Fruit fly (Drosophila melanogaster) whole organism, wandering third instar larva: ENCODE results near the gene VhaM9.7-d.

ENCODE experiments used
- Abd-B ChIP-seq: fragments of >200 bp; optimal IDR thresholded peaks from 2 replicates; lab custom pipeline; 2017; ENCODE audit warnings: missing biosample characterization, missing genetic modification characterization
- CG32264 ChIP-seq: fragments of 200-800 bp; sonication (Bioruptor generic); optimal IDR thresholded peaks from 2 replicates; lab custom pipeline; 2016; ENCODE audit warnings: missing biosample characterization, missing genetic modification characterization
- CG9705 ChIP-seq: fragments of 200-800 bp; sonication (Bioruptor generic); optimal IDR thresholded peaks from 2 replicates; lab custom pipeline; 2018; ENCODE audit warnings: missing biosample characterization, mild to moderate bottlenecking, missing genetic modification characterization
- CrebA ChIP-seq: fragments of 200-800 bp; sonication (Bioruptor generic); optimal IDR thresholded peaks from 2 replicates; lab custom pipeline; 2016; ENCODE audit warnings: missing biosample characterization, mild to moderate bottlenecking, missing genetic modification characterization, borderline replicate concordance
- Dfd ChIP-seq: fragments of >200 bp; optimal IDR thresholded peaks from 2 replicates; lab custom pipeline; 2017; ENCODE audit warnings: missing biosample characterization, missing genetic modification characterization
- Dif ChIP-seq: fragments of 200-275, 200-300 bp; sonication (Bioruptor generic); optimal IDR thresholded peaks from 2 replicates; lab custom pipeline; 2018; ENCODE audit warnings: missing biosample characterization, missing genetic modification characterization; ENCODE audit not compliant: partially characterized antibody
- GATAd ChIP-seq: sonication (Bioruptor generic); optimal IDR thresholded peaks from 2 replicates; lab custom pipeline; 2016; ENCODE audit warnings: missing biosample characterization, missing genetic modification characterization
- HLH106 ChIP-seq: fragments of 200-800 bp; optimal IDR thresholded peaks from 3 replicates; lab custom pipeline; 2019; ENCODE audit warnings: missing biosample characterization, mild to moderate bottlenecking, missing genetic modification characterization, moderate library complexity
- Hnf4 ChIP-seq: fragments of 200-800 bp; sonication (Bioruptor generic); optimal IDR thresholded peaks from 2 replicates; lab custom pipeline; 2016; ENCODE audit warnings: missing biosample characterization, mild to moderate bottlenecking, missing genetic modification characterization
- Hr78 ChIP-seq: fragments of >200 bp; optimal IDR thresholded peaks from 2 replicates; lab custom pipeline; 2017; ENCODE audit warnings: missing biosample characterization, missing genetic modification characterization
- Hr83 ChIP-seq: fragments of 200-300 bp; sonication (Bioruptor generic); optimal IDR thresholded peaks from 2 replicates; lab custom pipeline; 2016; ENCODE audit warnings: missing biosample characterization, mild to moderate bottlenecking, missing genetic modification characterization, moderate library complexity; ENCODE audit not compliant: poor library complexity, severe bottlenecking
- Jra ChIP-seq: sonication (Bioruptor generic); optimal IDR thresholded peaks from 2 replicates; lab custom pipeline; 2016; ENCODE audit warnings: missing biosample characterization, missing genetic modification characterization
- Mio ChIP-seq: sonication (Bioruptor generic); optimal IDR thresholded peaks from 2 replicates; lab custom pipeline; 2016; ENCODE audit warnings: missing biosample characterization, missing genetic modification characterization
- Myc ChIP-seq: fragments of >200 bp; optimal IDR thresholded peaks from 2 replicates; lab custom pipeline; 2017
- N ChIP-seq: fragments of >200 bp; optimal IDR thresholded peaks from 2 replicates; lab custom pipeline; 2018; ENCODE audit warnings: missing biosample characterization, missing external identifiers, missing genetic modification characterization
- OdsH ChIP-seq: fragments of 200-800 bp; sonication (Bioruptor generic); optimal IDR thresholded peaks from 2 replicates; lab custom pipeline; 2016; ENCODE audit warnings: missing biosample characterization, mild to moderate bottlenecking, missing genetic modification characterization
- Rel ChIP-seq, 2 experiments: fragments of 200-800 bp; sonication (Bioruptor generic) in 1 of 2; optimal IDR thresholded peaks; 2 replicates in 1 of 2; 3 replicates in 1 of 2; lab custom pipeline; 2016 to 2019; ENCODE audit warnings: mild to moderate bottlenecking in 2 of 2, missing biosample characterization in 2 of 2, missing genetic modification characterization in 2 of 2, moderate library complexity in 1 of 2
- Sp1 ChIP-seq: fragments of 200-800 bp; sonication (Bioruptor generic); optimal IDR thresholded peaks from 3 replicates; lab custom pipeline; 2019; ENCODE audit warnings: missing biosample characterization, mild to moderate bottlenecking, missing genetic modification characterization, moderate library complexity
- Vsx2 ChIP-seq: fragments of 200-300, 225-300 bp; sonication (Bioruptor generic); optimal IDR thresholded peaks from 2 replicates; lab custom pipeline; 2018; ENCODE audit warnings: missing biosample characterization, missing genetic modification characterization; ENCODE audit not compliant: partially characterized antibody
- br ChIP-seq: fragments of 200-800 bp; sonication (Bioruptor generic); optimal IDR thresholded peaks from 2 replicates; lab custom pipeline; 2016; ENCODE audit warnings: missing biosample characterization, missing genetic modification characterization
- brk ChIP-seq: fragments of 200-800 bp; sonication (Bioruptor generic); optimal IDR thresholded peaks from 2 replicates; lab custom pipeline; 2016; ENCODE audit warnings: missing biosample characterization, mild to moderate bottlenecking, missing genetic modification characterization
- dl ChIP-seq, 2 experiments: fragments of 175-275, 200-275 bp in 1 of 2; fragments of 200-275 bp in 1 of 2; sonication (Bioruptor generic); optimal IDR thresholded peaks; lab custom pipeline; 2018; ENCODE audit warnings: mild to moderate bottlenecking in 2 of 2, missing biosample characterization in 2 of 2, missing genetic modification characterization in 2 of 2, moderate library complexity in 2 of 2; ENCODE audit not compliant: partially characterized antibody in 2 of 2, insufficient read depth in 1 of 2
- dmrt93B ChIP-seq: fragments of 200-800 bp; sonication (Bioruptor generic); optimal IDR thresholded peaks from 2 replicates; lab custom pipeline; 2018; ENCODE audit warnings: missing biosample characterization, mild to moderate bottlenecking, missing genetic modification characterization
- dsf ChIP-seq: sonication (Bioruptor generic); optimal IDR thresholded peaks from 2 replicates; lab custom pipeline; 2016; ENCODE audit warnings: missing biosample characterization, missing genetic modification characterization, borderline replicate concordance
- ey ChIP-seq: fragments of 200-800 bp; sonication (Bioruptor generic); optimal IDR thresholded peaks from 2 replicates; lab custom pipeline; 2016; ENCODE audit warnings: missing biosample characterization, missing genetic modification characterization
- foxo ChIP-seq, 2 experiments: fragments of 200-800 bp; sonication (Bioruptor generic); optimal IDR thresholded peaks; 2 replicates in 1 of 2; 3 replicates in 1 of 2; lab custom pipeline; 2016 to 2017; ENCODE audit warnings: missing biosample characterization in 2 of 2, missing genetic modification characterization in 2 of 2
- fru ChIP-seq: fragments of 200-800 bp; sonication (Bioruptor generic); optimal IDR thresholded peaks from 3 replicates; lab custom pipeline; 2016; ENCODE audit warnings: missing biosample characterization, mild to moderate bottlenecking, missing genetic modification characterization
- h ChIP-seq: fragments of 200-800 bp; sonication (Bioruptor generic); optimal IDR thresholded peaks from 3 replicates; lab custom pipeline; 2016; ENCODE audit warnings: missing biosample characterization, mild to moderate bottlenecking, missing genetic modification characterization
- jim ChIP-seq: fragments of 175-275, 200-325 bp; sonication (Bioruptor generic); optimal IDR thresholded peaks from 2 replicates; lab custom pipeline; 2016; ENCODE audit warnings: missing biosample characterization, mild to moderate bottlenecking, missing genetic modification characterization
- lola ChIP-seq: fragments of >200 bp; optimal IDR thresholded peaks from 2 replicates; lab custom pipeline; 2017; ENCODE audit warnings: missing biosample characterization, missing genetic modification characterization
- pan ChIP-seq: fragments of >200 bp; optimal IDR thresholded peaks from 2 replicates; lab custom pipeline; 2017
- psq ChIP-seq: fragments of 200-800 bp; sonication (Bioruptor generic); optimal IDR thresholded peaks from 3 replicates; lab custom pipeline; 2017; ENCODE audit warnings: missing biosample characterization, mild to moderate bottlenecking, missing genetic modification characterization, moderate library complexity
- rgr ChIP-seq: fragments of 200-800 bp; sonication (Bioruptor generic); optimal IDR thresholded peaks from 3 replicates; lab custom pipeline; 2016; ENCODE audit warnings: missing biosample characterization, mild to moderate bottlenecking, missing genetic modification characterization
- sage ChIP-seq: fragments of 200-800 bp; sonication (Bioruptor generic); optimal IDR thresholded peaks from 2 replicates; lab custom pipeline; 2016; ENCODE audit warnings: missing biosample characterization, mild to moderate bottlenecking, missing genetic modification characterization
- sv ChIP-seq: fragments of 200-800 bp; sonication (Bioruptor generic); optimal IDR thresholded peaks from 3 replicates; lab custom pipeline; 2016; ENCODE audit warnings: missing biosample characterization, missing genetic modification characterization
- tai ChIP-seq: sonication (Bioruptor generic); optimal IDR thresholded peaks from 2 replicates; lab custom pipeline; 2016; ENCODE audit warnings: missing biosample characterization, missing genetic modification characterization
- usp ChIP-seq: fragments of >200 bp; optimal IDR thresholded peaks from 2 replicates; lab custom pipeline; 2017; ENCODE audit warnings: missing biosample characterization, missing genetic modification characterization
- woc ChIP-seq: sonication (Bioruptor generic); optimal IDR thresholded peaks from 2 replicates; lab custom pipeline; 2016; ENCODE audit warnings: missing biosample characterization, mild to moderate bottlenecking, missing genetic modification characterization

The VhaM9.7-d gene

DNA sequence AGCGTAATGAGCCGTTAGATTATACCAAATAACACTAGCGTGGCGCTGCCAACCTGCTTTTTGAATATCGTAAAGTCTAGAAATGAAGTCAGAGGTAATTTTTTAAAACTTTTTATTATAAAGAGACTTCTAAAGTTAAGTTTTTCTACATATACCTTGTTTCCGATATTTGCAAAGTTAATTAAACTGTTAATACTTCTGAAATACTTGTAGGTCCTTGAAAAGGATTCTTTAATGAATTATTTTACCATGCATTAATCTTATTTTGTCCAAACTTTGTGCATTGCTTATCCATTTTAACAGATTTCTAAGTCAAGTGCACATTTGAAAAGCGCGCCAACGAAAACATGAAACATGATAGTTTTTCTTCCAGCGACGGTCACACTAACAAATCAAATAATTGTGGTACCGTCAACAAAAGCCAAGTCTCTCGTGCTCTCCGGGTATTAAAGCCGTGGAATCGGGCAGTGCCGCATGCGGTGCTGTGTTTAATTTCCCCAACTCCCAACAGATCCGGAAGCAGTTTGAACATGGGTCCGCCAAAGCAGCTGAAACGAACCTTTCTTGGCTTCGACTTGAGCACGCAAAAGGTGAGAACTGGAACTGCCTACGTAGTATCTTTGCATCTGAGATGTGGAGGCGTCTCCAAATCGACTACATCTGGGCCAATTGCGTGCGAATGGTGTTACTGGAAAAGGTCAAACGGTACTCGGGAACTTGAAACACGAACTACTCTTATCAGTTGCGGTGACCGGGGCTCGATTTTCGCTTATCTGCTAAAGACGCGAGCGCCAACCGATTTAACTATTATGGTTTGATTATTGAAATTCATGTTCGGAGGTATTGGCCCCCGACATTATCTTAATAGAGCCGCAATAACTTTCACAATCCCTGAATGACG is 21.3 kb downstream of the VhaM9.7-d start, which contains the start of the genes EMC2A and CG3534:
TSS of gene EMC2A (minus strand) at position 13 of the 901 bp plus-strand sequence.
TSS of gene CG3534 (plus strand) at position 388 of the 901 bp plus-strand sequence.
- TF ChIP-seq Dfd (GFP tag; lab: Kevin White, UChicago) (no peak), Abd-B (GFP tag; lab: Kevin White, UChicago) (no peak), dmrt93B (GFP tag; lab: Kevin White, UChicago) (no peak), lola (GFP tag; lab: Kevin White, UChicago) (no peak), HLH106 (tag; lab: Kevin White, UChicago) (peak; percentile 52), CrebA (GFP tag; lab: Kevin White, UChicago) (no peak), psq (GFP tag; lab: Kevin White, UChicago) (no peak), jim (GFP tag; lab: Kevin White, UChicago) (no peak), CG32264 (GFP tag; lab: Kevin White, UChicago) (peak; percentile 20), Hr83 (GFP tag; lab: Kevin White, UChicago) (no peak), Dif (GFP tag; lab: Kevin White, UChicago) (no peak), Hnf4 (GFP tag; lab: Kevin White, UChicago) (no peak), dl (GFP tag; optimal IDR thresholded peaks at IDR 0.05; lab: Kevin White, UChicago; ENCODE audit: insufficient read depth in 1 of 2, partially characterized antibody in 2 of 2) (no peak), Myc (lab: Kevin White, UChicago) (no peak), foxo (GFP tag; optimal IDR thresholded peaks at IDR 0.05; lab: Kevin White, UChicago) (peak in 1 of 2 experiments; percentile 59), ey (GFP tag; lab: Kevin White, UChicago) (no peak), br (GFP tag; lab: Kevin White, UChicago) (no peak), sv (GFP tag; lab: Kevin White, UChicago) (no peak), Mio (no peak), Vsx2 (GFP tag; lab: Kevin White, UChicago) (no peak), brk (GFP tag; lab: Kevin White, UChicago) (no peak), Hr78 (GFP tag; lab: Kevin White, UChicago) (no peak), GATAd (GFP tag; lab: Kevin White, UChicago) (no peak), fru (GFP tag; lab: Kevin White, UChicago) (peak; percentile 46), dsf (GFP tag; lab: Kevin White, UChicago) (no peak), CG9705 (GFP tag; lab: Kevin White, UChicago) (peak; percentile 14), Rel (GFP tag; optimal IDR thresholded peaks at IDR 0.05; lab: Kevin White, UChicago) (no peak), Rel (tag; optimal IDR thresholded peaks at IDR 0.05; lab: Kevin White, UChicago) (no peak), Sp1 (peak; percentile 49), rgr (GFP tag; lab: Kevin White, UChicago) (no peak), tai (GFP tag; lab: Kevin White, UChicago) (no peak), OdsH (GFP tag; lab: Kevin White, UChicago) (no peak), usp (no peak), woc (GFP tag; lab: Kevin White, UChicago) (peak; percentile 39), h (GFP tag; lab: Kevin White, UChicago) (peak; percentile 41), N (GFP tag; lab: Kevin White, UChicago) (no peak), Jra (GFP tag; lab: Kevin White, UChicago) (no peak), sage (GFP tag; lab: Kevin White, UChicago) (no peak), pan (lab: Kevin White, UChicago) (no peak)
